Fruit fly (Drosophila melanogaster) Kc167 (cell line): ENCODE measurements around the gene Lcch3.

Experiments
- Myc ChIP-seq: fragments of >200 bp; optimal IDR thresholded peaks from 2 replicates; lab custom pipeline; 2017; ENCODE audit warnings: missing external identifiers
- Sin3A ChIP-seq: fragments of >200 bp; optimal IDR thresholded peaks from 2 replicates; lab custom pipeline; 2018; ENCODE audit warnings: missing external identifiers
- h ChIP-seq: fragments of >200 bp; optimal IDR thresholded peaks from 3 replicates; lab custom pipeline; 2018; ENCODE audit warnings: missing external identifiers
- insv ChIP-seq: fragments of >200 bp; optimal IDR thresholded peaks from 3 replicates; lab custom pipeline; 2018; ENCODE audit warnings: missing external identifiers
- psq ChIP-seq: fragments of >200 bp; optimal IDR thresholded peaks from 2 replicates; lab custom pipeline; 2017; ENCODE audit warnings: missing external identifiers
- ttk ChIP-seq: sonication (Bioruptor generic); optimal IDR thresholded peaks from 2 replicates; lab custom pipeline; 2017; ENCODE audit warnings: missing external identifiers

Gene Lcch3

dm6 chrX:15974125-15974524 lies 49.2 kb downstream of the Lcch3 start, which contains the start of gene Or13a:
Or13a (plus strand) TSS chrX:15974425.
- TF ChIP-seq Sin3A (lab: Kevin White, UChicago): no peak
- no peak for TF ChIP-seq Myc (lab: Kevin White, UChicago)
- no peak for TF ChIP-seq h (lab: Kevin White, UChicago)
- TF ChIP-seq ttk (lab: Kevin White, UChicago): no peak
- no peak for TF ChIP-seq psq (lab: Kevin White, UChicago)
- TF ChIP-seq insv (lab: Kevin White, UChicago): no peak

- TF ChIP-seq psq (lab: Kevin White, UChicago) (no peak), Sin3A (lab: Kevin White, UChicago) (no peak), Myc (lab: Kevin White, UChicago) (no peak), insv (lab: Kevin White, UChicago) (no peak), h (lab: Kevin White, UChicago) (no peak), ttk (lab: Kevin White, UChicago) (no peak)
These were observed 51.7 kb downstream of the Lcch3 start, which contains the start of gene CG42766 for dm6 chrX:15976568-15976967. CG42766 (plus strand) TSS chrX:15976868.
